Worm (Caenorhabditis elegans) whole organism, L3 larva: Measurements from ENCODE around the gene Y102A5C.27.

Source experiments
- aly-2 ChIP-seq: fragments of 150-350 bp; optimal IDR thresholded peaks from 2 replicates; lab custom pipeline; 2014; ENCODE audit warnings: missing biosample characterization, missing genetic modification characterization
- ceh-82 ChIP-seq: fragments of 150-350 bp; optimal IDR thresholded peaks from 2 replicates; lab custom pipeline; 2014; ENCODE audit warnings: missing biosample characterization, missing genetic modification characterization
- ceh-9 ChIP-seq: sonication (generic microtip); optimal IDR thresholded peaks from 2 replicates; lab custom pipeline; 2018; ENCODE audit warnings: missing biosample characterization, missing genetic modification characterization
- daf-12 ChIP-seq: fragments of 150-350 bp; optimal IDR thresholded peaks from 2 replicates; lab custom pipeline; 2014; ENCODE audit warnings: missing biosample characterization, missing genetic modification reagents, missing genetic modification characterization
- egl-5 ChIP-seq: fragments of 150-350 bp; optimal IDR thresholded peaks from 2 replicates; lab custom pipeline; 2017; ENCODE audit warnings: missing biosample characterization, missing genetic modification reagents, missing genetic modification characterization, inconsistent platforms
- elt-1 ChIP-seq: fragments of 150-350 bp; optimal IDR thresholded peaks from 2 replicates; lab custom pipeline; 2014; ENCODE audit warnings: missing biosample characterization, missing genetic modification characterization
- elt-2 ChIP-seq: sonication (generic microtip); optimal IDR thresholded peaks from 2 replicates; lab custom pipeline; 2016; ENCODE audit warnings: missing genetic modification reagents, mild to moderate bottlenecking, missing genetic modification characterization, missing compliant biosample characterization
- elt-3 ChIP-seq, 3 experiments: fragments of 150-350 bp in 1 of 3; sonication (generic microtip) in 2 of 3; optimal IDR thresholded peaks; 2 replicates in 2 of 3; 4 replicates in 1 of 3; lab custom pipeline; 2014 to 2017; ENCODE audit warnings: missing biosample characterization in 3 of 3, missing genetic modification characterization in 3 of 3
- eor-1 ChIP-seq, 2 experiments: fragments of 150-350 bp; optimal IDR thresholded peaks; 2 replicates each; lab custom pipeline; 2014 to 2018; ENCODE audit warnings: missing biosample characterization in 2 of 2, missing genetic modification characterization in 2 of 2
- fkh-2 ChIP-seq: fragments of 150-350 bp; optimal IDR thresholded peaks from 2 replicates; lab custom pipeline; 2014; ENCODE audit warnings: missing biosample characterization, missing genetic modification reagents, missing genetic modification characterization
- fos-1 ChIP-seq: fragments of 150-350 bp; optimal IDR thresholded peaks from 2 replicates; lab custom pipeline; 2014; ENCODE audit warnings: missing biosample characterization, missing genetic modification characterization
- hmg-11 ChIP-seq: sonication (generic microtip); optimal IDR thresholded peaks from 2 replicates; lab custom pipeline; 2016; ENCODE audit warnings: missing genetic modification characterization, missing compliant biosample characterization
- jun-1 ChIP-seq: fragments of 150-350 bp; optimal IDR thresholded peaks from 2 replicates; lab custom pipeline; 2014; ENCODE audit warnings: missing biosample characterization, missing genetic modification reagents, missing genetic modification characterization
- lin-15B ChIP-seq: fragments of 150-350 bp; optimal IDR thresholded peaks from 2 replicates; lab custom pipeline; 2014; ENCODE audit warnings: missing biosample characterization, missing genetic modification characterization
- lin-39 ChIP-seq: fragments of 150-350 bp; optimal IDR thresholded peaks from 2 replicates; lab custom pipeline; 2018; ENCODE audit warnings: missing biosample characterization, missing genetic modification reagents, missing genetic modification characterization
- mdl-1 ChIP-seq: fragments of 150-350 bp; optimal IDR thresholded peaks from 2 replicates; lab custom pipeline; 2014; ENCODE audit warnings: missing biosample characterization, missing genetic modification characterization
- nhr-11 ChIP-seq: fragments of 150-350 bp; optimal IDR thresholded peaks from 2 replicates; lab custom pipeline; 2014; ENCODE audit warnings: missing biosample characterization, missing genetic modification characterization
- nhr-12 ChIP-seq: fragments of 150-350 bp; optimal IDR thresholded peaks from 2 replicates; lab custom pipeline; 2014; ENCODE audit warnings: missing biosample characterization, missing genetic modification characterization
- nhr-237 ChIP-seq: fragments of 150-350 bp; optimal IDR thresholded peaks from 2 replicates; lab custom pipeline; 2014; ENCODE audit warnings: missing biosample characterization, missing genetic modification characterization
- nhr-25 ChIP-seq: sonication (generic microtip); optimal IDR thresholded peaks from 2 replicates; lab custom pipeline; 2017; ENCODE audit warnings: missing biosample characterization, missing genetic modification characterization
- nhr-28 ChIP-seq: fragments of 150-350 bp; optimal IDR thresholded peaks from 2 replicates; lab custom pipeline; 2014; ENCODE audit warnings: missing biosample characterization, missing genetic modification characterization
- nhr-43 ChIP-seq: sonication (generic microtip); optimal IDR thresholded peaks from 2 replicates; lab custom pipeline; 2016; ENCODE audit warnings: mild to moderate bottlenecking, missing genetic modification characterization, missing compliant biosample characterization; ENCODE audit not compliant: poor library complexity, severe bottlenecking
- nhr-67 ChIP-seq: fragments of 150-350 bp; optimal IDR thresholded peaks from 2 replicates; lab custom pipeline; 2014; ENCODE audit warnings: missing biosample characterization, missing genetic modification characterization
- nhr-76 ChIP-seq: fragments of 150-350 bp; sonication (generic microtip); optimal IDR thresholded peaks from 5 replicates; lab custom pipeline; 2014; ENCODE audit warnings: missing biosample characterization, missing genetic modification characterization
- nhr-77 ChIP-seq: fragments of 150-350 bp; optimal IDR thresholded peaks from 2 replicates; lab custom pipeline; 2014; ENCODE audit warnings: missing biosample characterization, missing genetic modification characterization
- pha-4 ChIP-seq: fragments of 150-350 bp; optimal IDR thresholded peaks from 2 replicates; lab custom pipeline; 2014; ENCODE audit warnings: missing biosample characterization, missing genetic modification reagents, missing genetic modification characterization
- pqm-1 ChIP-seq: fragments of 150-350 bp; optimal IDR thresholded peaks from 2 replicates; lab custom pipeline; 2017; ENCODE audit warnings: missing biosample characterization, missing genetic modification characterization, inconsistent platforms
- sea-2 ChIP-seq: fragments of 150-350 bp; sonication (generic microtip); optimal IDR thresholded peaks from 4 replicates; lab custom pipeline; 2014; ENCODE audit warnings: missing biosample characterization, missing genetic modification reagents, missing genetic modification characterization
- skn-1 ChIP-seq: fragments of 150-350 bp; optimal IDR thresholded peaks from 2 replicates; lab custom pipeline; 2014; ENCODE audit warnings: missing biosample characterization, missing genetic modification characterization
- snpc-4 ChIP-seq: fragments of 150-350 bp; optimal IDR thresholded peaks from 2 replicates; lab custom pipeline; 2014; ENCODE audit warnings: missing biosample characterization, missing genetic modification characterization
- tbx-2 ChIP-seq: sonication (generic microtip); optimal IDR thresholded peaks from 2 replicates; lab custom pipeline; 2016; ENCODE audit warnings: mild to moderate bottlenecking, missing genetic modification characterization, missing compliant biosample characterization
- unc-39 ChIP-seq: sonication (generic microtip); optimal IDR thresholded peaks from 4 replicates; lab custom pipeline; 2017; ENCODE audit warnings: missing biosample characterization, missing genetic modification characterization
- unc-62 ChIP-seq: fragments of 150-350 bp; sonication (generic microtip); optimal IDR thresholded peaks from 4 replicates; lab custom pipeline; 2014; ENCODE audit warnings: missing biosample characterization, missing genetic modification reagents, missing genetic modification characterization
- ztf-4 ChIP-seq: fragments of 150-350 bp; optimal IDR thresholded peaks from 2 replicates; lab custom pipeline; 2014; ENCODE audit warnings: missing biosample characterization, missing genetic modification characterization

Y102A5C.27 gene

ce11 chrV:17021361-17021760, 32.8 kb upstream of the Y102A5C.27 start, which contains the start of gene F49H6.12:
Gene F49H6.12, minus strand, starts transcription at chrV:17021461.
- TF ChIP-seq nhr-25 (tag; lab: Kevin White, UChicago) (no peak), aly-2 (tag; lab: Kevin White, UChicago) (no peak), hmg-11 (tag; lab: Kevin White, UChicago) (no peak), egl-5 (no peak), elt-1 (tag; lab: Kevin White, UChicago) (no peak), elt-3 (tag; optimal IDR thresholded peaks at IDR 0.05; lab: Kevin White, UChicago) (no peak), nhr-12 (tag; lab: Kevin White, UChicago) (no peak), sea-2 (GFP tag; lab: Kevin White, UChicago) (no peak), eor-1 (tag; optimal IDR thresholded peaks at IDR 0.05; lab: Kevin White, UChicago) (no peak)
- TF ChIP-seq, all 47 proteins: peak for 0

- no peak for TF ChIP-seq unc-39 (tag; lab: Kevin White, UChicago)
- TF ChIP-seq lin-39 (tag; lab: Kevin White, UChicago), result no peak
- no peak for TF ChIP-seq aly-2 (tag; lab: Kevin White, UChicago)
- TF ChIP-seq egl-5, result no peak
- TF ChIP-seq lin-15B (tag; lab: Kevin White, UChicago), result no peak
- TF ChIP-seq ztf-4, result no peak
- TF ChIP-seq fkh-2 (tag; lab: Kevin White, UChicago), result no peak
- no peak for TF ChIP-seq ceh-9 (tag; lab: Kevin White, UChicago)
- TF ChIP-seq skn-1 (tag; lab: Kevin White, UChicago), result no peak
- TF ChIP-seq daf-12 (tag; lab: Kevin White, UChicago), result no peak
- no peak for TF ChIP-seq nhr-25 (tag; lab: Kevin White, UChicago)
- TF ChIP-seq nhr-237, result no peak
- no peak for TF ChIP-seq nhr-28 (tag; lab: Kevin White, UChicago)
- TF ChIP-seq nhr-67 (tag; lab: Kevin White, UChicago), result no peak
- TF ChIP-seq ceh-82, result no peak
- no peak for TF ChIP-seq nhr-12 (tag; lab: Kevin White, UChicago)
- TF ChIP-seq elt-1 (tag; lab: Kevin White, UChicago), result no peak
- no peak for TF ChIP-seq nhr-77 (tag; lab: Kevin White, UChicago)
- TF ChIP-seq, all 47 proteins: peak for 0
Measured at ce11 chrV:17019690-17020089, 31.2 kb upstream of the Y102A5C.27 start, which contains the start of gene F49H6.17. Gene F49H6.17, plus strand, starts transcription at chrV:17019990.

ce11 chrV:17016787-17017186, 28.3 kb upstream of the Y102A5C.27 start, which contains the start of gene srh-97:
Gene srh-97, plus strand, starts transcription at chrV:17017087.
- no peak for TF ChIP-seq fos-1 (tag; lab: Kevin White, UChicago)
- TF ChIP-seq nhr-43 (tag; lab: Kevin White, UChicago), result no peak
- no peak for TF ChIP-seq daf-12 (tag; lab: Kevin White, UChicago)

ce11 chrV:17014050-17014449, 25.5 kb upstream of the Y102A5C.27 start, which contains the start of gene clc-13:
Gene clc-13, plus strand, starts transcription at chrV:17014408.
- TF ChIP-seq hmg-11 (tag; lab: Kevin White, UChicago), result no peak
- no peak for TF ChIP-seq nhr-76 (tag; lab: Kevin White, UChicago)
- no peak for TF ChIP-seq mdl-1 (tag; lab: Kevin White, UChicago)
- TF ChIP-seq lin-39 (tag; lab: Kevin White, UChicago), result no peak
- no peak for TF ChIP-seq fkh-2 (tag; lab: Kevin White, UChicago)
- no peak for TF ChIP-seq tbx-2 (tag; lab: Kevin White, UChicago)
- no peak for TF ChIP-seq snpc-4
- TF ChIP-seq eor-1 (tag; optimal IDR thresholded peaks at IDR 0.05; lab: Kevin White, UChicago), result no peak
- TF ChIP-seq pha-4 (tag; lab: Kevin White, UChicago), result no peak
- TF ChIP-seq sea-2 (GFP tag; lab: Kevin White, UChicago), result no peak
- TF ChIP-seq aly-2 (tag; lab: Kevin White, UChicago), result no peak
- TF ChIP-seq lin-15B (tag; lab: Kevin White, UChicago), result no peak
- TF ChIP-seq skn-1 (tag; lab: Kevin White, UChicago), result no peak
- TF ChIP-seq pqm-1, result peak; percentile 74
- no peak for TF ChIP-seq elt-1 (tag; lab: Kevin White, UChicago)
- TF ChIP-seq nhr-12 (tag; lab: Kevin White, UChicago), result no peak
- peak; percentile 95 for TF ChIP-seq elt-2 (tag; lab: Kevin White, UChicago)
- no peak for TF ChIP-seq nhr-11 (tag; lab: Kevin White, UChicago)
- TF ChIP-seq daf-12 (tag; lab: Kevin White, UChicago), result no peak
- TF ChIP-seq ceh-82, result no peak
- peak; percentile 4 for TF ChIP-seq jun-1
- no peak for TF ChIP-seq unc-62 (GFP tag; lab: Kevin White, UChicago)
